Worm (Caenorhabditis elegans) whole organism, early embryonic: ENCODE results near the gene srt-49.
"Not testable (repeated sequence)": the region's sequence is repeated elsewhere in the genome, so short reads cannot be mapped to it uniquely, and the experiment has no call there.

Source experiments
- B0310.2 ChIP-seq: sonication (generic microtip); optimal IDR thresholded peaks from 2 replicates; lab custom pipeline; 2016; ENCODE audit warnings: mild to moderate bottlenecking, missing genetic modification characterization, missing compliant biosample characterization
- F13C5.2 ChIP-seq: sonication (generic microtip); optimal IDR thresholded peaks from 2 replicates; lab custom pipeline; 2017; ENCODE audit warnings: mild to moderate bottlenecking, missing genetic modification characterization, inconsistent platforms, missing compliant biosample characterization
- aly-1 ChIP-seq: sonication (generic microtip); optimal IDR thresholded peaks from 2 replicates; lab custom pipeline; 2016; ENCODE audit warnings: missing genetic modification characterization, missing compliant biosample characterization
- ama-1 ChIP-seq: fragments of 150-350 bp; optimal IDR thresholded peaks from 2 replicates; lab custom pipeline; 2014
- ceh-13 ChIP-seq: fragments of 200-800 bp; sonication (Bioruptor generic); optimal IDR thresholded peaks from 2 replicates; lab custom pipeline; 2018; ENCODE audit warnings: mild to moderate bottlenecking, missing genetic modification characterization, missing compliant biosample characterization
- ceh-36 ChIP-seq: sonication (generic microtip); optimal IDR thresholded peaks from 2 replicates; lab custom pipeline; 2016; ENCODE audit warnings: missing genetic modification characterization, inconsistent platforms, missing compliant biosample characterization
- ets-7 ChIP-seq: sonication (generic microtip); optimal IDR thresholded peaks from 2 replicates; lab custom pipeline; 2016; ENCODE audit warnings: missing genotype, missing genetic modification characterization, missing compliant biosample characterization
- flt-1 ChIP-seq: fragments of 200-800 bp; sonication (Bioruptor generic); IDR thresholded peaks from 2 replicates; pipeline ENCODE4 v1.3.6; 2022; ENCODE audit warnings: missing genetic modification characterization, missing compliant biosample characterization
- hmbx-1 ChIP-seq: sonication (generic microtip); optimal IDR thresholded peaks from 2 replicates; lab custom pipeline; 2016; ENCODE audit warnings: mild to moderate bottlenecking, missing genetic modification characterization, missing compliant biosample characterization
- hmg-4 ChIP-seq: fragments of 200-800 bp; sonication (Bioruptor generic); optimal IDR thresholded peaks from 2 replicates; lab custom pipeline; 2018; ENCODE audit warnings: mild to moderate bottlenecking, missing genetic modification characterization, missing compliant biosample characterization
- hnd-1 ChIP-seq: sonication (generic microtip); optimal IDR thresholded peaks from 2 replicates; lab custom pipeline; 2016; ENCODE audit warnings: missing genetic modification characterization, missing compliant biosample characterization
- pes-1 ChIP-seq: fragments of 200-800 bp; sonication (Bioruptor generic); IDR thresholded peaks from 2 replicates; pipeline ENCODE4 v1.3.6; 2022; ENCODE audit warnings: missing genetic modification reagents, missing genetic modification characterization, missing compliant biosample characterization
- scrt-1 ChIP-seq: fragments of 200-800 bp; sonication (Bioruptor generic); IDR thresholded peaks from 2 replicates; pipeline ENCODE4 v1.3.6; 2022; ENCODE audit warnings: missing genetic modification characterization, missing compliant biosample characterization
- sea-1 ChIP-seq: fragments of 200-800 bp; sonication (Bioruptor generic); conservative IDR thresholded peaks from 2 replicates; pipeline ENCODE4 v1.3.6; 2022; ENCODE audit warnings: missing genetic modification characterization, missing compliant biosample characterization
- tbx-11 ChIP-seq: fragments of 200-800 bp; sonication (Bioruptor generic); IDR thresholded peaks from 2 replicates; pipeline ENCODE4 v1.3.6; 2022; ENCODE audit warnings: missing genetic modification characterization, missing compliant biosample characterization
- tbx-37 ChIP-seq: fragments of 200-800 bp; sonication (Bioruptor generic); conservative IDR thresholded peaks from 2 replicates; pipeline ENCODE4 v1.3.6; 2022; ENCODE audit warnings: missing genetic modification reagents, missing genetic modification characterization, missing compliant biosample characterization
- tra-4 ChIP-seq: sonication (generic microtip); optimal IDR thresholded peaks from 2 replicates; lab custom pipeline; 2017; ENCODE audit warnings: missing genetic modification characterization, missing compliant biosample characterization

Gene srt-49

ce11 chrIV:15098294-15098693, at the start of gene srt-49:
srt-49 (minus strand) TSS chrIV:15098394.
- TF ChIP-seq hmbx-1 (no peak), ceh-36 (no peak), ama-1 (no peak), aly-1 (tag; lab: Kevin White, UChicago) (no peak), scrt-1 (no peak), hnd-1 (no peak), ets-7 (tag; lab: Kevin White, UChicago) (no peak), hmg-4 (no peak), tbx-11 (GFP tag; lab: Robert Waterston, UW) (no peak)

DNA sequence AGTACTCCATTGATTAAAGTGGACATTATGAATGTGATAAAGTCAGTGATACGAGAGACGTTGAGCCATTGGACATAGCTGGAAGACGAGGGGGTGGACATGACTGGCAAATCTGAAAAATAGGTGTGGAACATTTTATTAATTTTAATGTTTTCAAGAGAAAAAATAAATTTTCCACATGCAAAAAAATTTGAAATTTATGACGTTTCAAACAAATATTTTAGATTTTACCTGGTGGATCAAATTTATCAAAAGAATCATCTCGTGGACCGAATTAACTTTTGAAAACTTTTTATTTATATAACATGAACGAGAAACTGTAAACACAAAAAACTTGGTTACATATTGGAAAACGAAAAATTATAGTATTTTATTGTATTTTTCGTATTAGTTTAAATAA, 48.9 kb upstream of the srt-49 start, which contains the start of gene str-78:
Gene str-78 (minus strand): TSS at position 101 of the 400 bp plus-strand sequence.
- TF ChIP-seq tbx-11 (GFP tag; lab: Robert Waterston, UW) (no peak), ets-7 (tag; lab: Kevin White, UChicago) (no peak), ceh-13 (no peak)

DNA sequence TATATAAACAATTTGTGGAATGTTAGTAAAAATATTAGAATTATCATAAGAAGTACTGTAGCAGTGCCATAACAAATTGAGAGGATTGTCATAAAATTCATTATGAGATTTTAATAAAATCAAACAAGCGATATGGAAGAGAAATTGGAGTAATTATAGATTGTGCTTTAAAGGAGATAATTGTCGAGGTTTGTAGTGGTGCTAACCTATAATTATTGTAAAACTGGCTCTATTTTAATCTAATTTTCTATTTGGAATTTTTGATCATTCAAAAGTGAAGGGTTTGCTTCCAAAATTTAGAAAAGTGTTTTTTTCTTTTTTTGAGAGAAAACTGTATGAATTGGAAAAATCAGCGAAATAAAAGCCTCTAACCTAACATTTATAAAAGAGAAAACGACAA, 42.6 kb upstream of the srt-49 start, which contains the start of gene srg-51:
Gene srg-51 (minus strand): TSS at position 101 of the 400 bp plus-strand sequence.
- no peak for TF ChIP-seq B0310.2 (tag; lab: Kevin White, UChicago)
- TF ChIP-seq sea-1 (GFP tag; lab: Robert Waterston, UW) = no peak

ce11 chrIV:15133899-15134298, 35.7 kb upstream of the srt-49 start, which contains the start of gene M199.8:
M199.8 (minus strand) TSS chrIV:15133999.
- not testable (repeated sequence) for TF ChIP-seq aly-1 (tag; lab: Kevin White, UChicago); tbx-37; hnd-1

DNA sequence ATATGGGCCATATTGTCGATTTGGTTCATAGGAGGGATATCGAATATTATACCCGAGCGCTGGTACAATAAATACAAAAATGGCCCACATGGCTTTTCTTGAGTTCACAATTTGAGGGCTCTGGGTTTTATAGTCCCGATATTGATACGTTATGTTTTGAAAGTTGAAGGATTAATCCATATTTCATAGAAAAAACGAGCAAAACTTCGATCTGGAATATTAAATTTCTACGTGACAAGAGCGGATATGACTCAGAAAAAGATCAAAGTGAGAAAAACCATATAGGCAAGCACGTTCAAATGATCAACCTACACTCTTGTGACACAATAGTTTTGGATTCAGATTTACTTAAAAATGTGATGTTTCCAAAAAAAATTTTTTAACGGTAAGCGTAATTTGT, 33.5 kb upstream of the srt-49 start, which contains the start of gene col-135:
Gene col-135 (minus strand): TSS at position 101 of the 400 bp plus-strand sequence.
- TF ChIP-seq F13C5.2 = no peak
- no peak for TF ChIP-seq tbx-37
- TF ChIP-seq flt-1 (GFP tag; lab: Robert Waterston, UW) = no peak
- TF ChIP-seq hnd-1 = no peak
- no peak for TF ChIP-seq pes-1 (GFP tag; lab: Robert Waterston, UW)
- no peak for TF ChIP-seq ama-1
- TF ChIP-seq hmbx-1 = no peak
- TF ChIP-seq tbx-11 (GFP tag; lab: Robert Waterston, UW) = no peak
- no peak for TF ChIP-seq ceh-36
- no peak for TF ChIP-seq ets-7 (tag; lab: Kevin White, UChicago)
- TF ChIP-seq hmg-4 = no peak

ce11 chrIV:15127731-15128130, 29.5 kb upstream of the srt-49 start, which contains the start of gene M199.9:
M199.9 (minus strand) TSS chrIV:15127831.
- TF ChIP-seq hnd-1 (no peak), pes-1 (GFP tag; lab: Robert Waterston, UW) (no peak), ceh-13 (no peak), tra-4 (tag; lab: Kevin White, UChicago) (no peak), scrt-1 (no peak), ets-7 (tag; lab: Kevin White, UChicago) (no peak), ama-1 (no peak), B0310.2 (tag; lab: Kevin White, UChicago) (no peak), aly-1 (tag; lab: Kevin White, UChicago) (no peak), ceh-36 (no peak), hmg-4 (no peak), hmbx-1 (no peak), sea-1 (GFP tag; lab: Robert Waterston, UW) (no peak), flt-1 (GFP tag; lab: Robert Waterston, UW) (no peak), tbx-37 (no peak), F13C5.2 (no peak), tbx-11 (GFP tag; lab: Robert Waterston, UW) (no peak)

ce11 chrIV:15126021-15126420, 27.8 kb upstream of the srt-49 start, which contains the start of gene clec-190:
clec-190 (minus strand) TSS chrIV:15126121.
- TF ChIP-seq ama-1 (no peak), hnd-1 (no peak), B0310.2 (tag; lab: Kevin White, UChicago) (no peak), tbx-11 (GFP tag; lab: Robert Waterston, UW) (no peak), tra-4 (tag; lab: Kevin White, UChicago) (no peak), aly-1 (tag; lab: Kevin White, UChicago) (no peak), sea-1 (GFP tag; lab: Robert Waterston, UW) (no peak), tbx-37 (no peak), ceh-13 (no peak), pes-1 (GFP tag; lab: Robert Waterston, UW) (no peak), scrt-1 (no peak), ceh-36 (no peak), hmbx-1 (no peak), flt-1 (GFP tag; lab: Robert Waterston, UW) (no peak), F13C5.2 (no peak), hmg-4 (no peak), ets-7 (tag; lab: Kevin White, UChicago) (no peak)

DNA sequence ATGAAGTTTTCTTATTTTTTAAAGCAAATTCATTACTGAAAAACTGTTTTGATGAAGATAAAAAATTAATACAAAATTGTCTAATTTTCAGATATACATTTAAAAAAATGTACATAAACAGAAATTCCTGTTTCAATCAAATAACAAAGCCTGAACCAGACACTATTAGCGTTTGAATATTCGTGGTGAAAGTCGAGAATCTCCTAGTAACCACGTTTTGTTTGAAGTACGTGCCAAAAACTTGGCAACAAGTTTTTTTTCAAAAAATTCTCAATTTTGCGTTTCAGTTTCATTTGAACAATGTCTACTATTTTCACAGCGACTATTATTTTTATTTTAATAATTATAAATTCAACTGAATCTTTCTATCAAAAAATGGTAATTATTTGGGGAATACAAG, 24.7 kb upstream of the srt-49 start, which contains the start of gene M199.7:
Gene M199.7 (plus strand): TSS at position 301 of the 400 bp plus-strand sequence.
- no peak for TF ChIP-seq hmg-4
- TF ChIP-seq ceh-36 = no peak
- TF ChIP-seq sea-1 (GFP tag; lab: Robert Waterston, UW) = no peak
- no peak for TF ChIP-seq tbx-11 (GFP tag; lab: Robert Waterston, UW)
- TF ChIP-seq hnd-1 = no peak
- TF ChIP-seq hmbx-1 = no peak
- TF ChIP-seq tbx-37 = no peak
- TF ChIP-seq pes-1 (GFP tag; lab: Robert Waterston, UW) = no peak
- no peak for TF ChIP-seq flt-1 (GFP tag; lab: Robert Waterston, UW)
- TF ChIP-seq aly-1 (tag; lab: Kevin White, UChicago) = no peak
- no peak for TF ChIP-seq ets-7 (tag; lab: Kevin White, UChicago)
- TF ChIP-seq ceh-13 = no peak
- TF ChIP-seq scrt-1 = no peak
- no peak for TF ChIP-seq F13C5.2
- no peak for TF ChIP-seq tra-4 (tag; lab: Kevin White, UChicago)
- TF ChIP-seq B0310.2 (tag; lab: Kevin White, UChicago) = no peak
- no peak for TF ChIP-seq ama-1
